Worm (Caenorhabditis elegans) whole organism, midembryonic: ENCODE data around the gene ima-3.

Experiments used
- T22C8.4 ChIP-seq: fragments of 200-800 bp; sonication (Bioruptor generic); IDR thresholded peaks from 2 replicates; pipeline ENCODE4 v1.3.6; 2022; ENCODE audit warnings: missing genetic modification characterization, missing compliant biosample characterization
- cog-1 ChIP-seq: sonication (generic microtip); optimal IDR thresholded peaks from 2 replicates; lab custom pipeline; 2016; ENCODE audit warnings: missing genetic modification characterization, missing compliant biosample characterization
- flt-1 ChIP-seq: fragments of 200-800 bp; sonication (Bioruptor generic); IDR thresholded peaks from 2 replicates; pipeline ENCODE4 v1.3.6; 2022; ENCODE audit warnings: missing genetic modification characterization, missing compliant biosample characterization
- klf-2 ChIP-seq: fragments of 200-800 bp; sonication (Bioruptor generic); conservative IDR thresholded peaks from 2 replicates; pipeline ENCODE4 v1.3.6; 2022; ENCODE audit warnings: missing genetic modification reagents, missing genetic modification characterization, missing compliant biosample characterization
- med-1 ChIP-seq: sonication (generic microtip); optimal IDR thresholded peaks from 2 replicates; lab custom pipeline; 2017; ENCODE audit warnings: missing genetic modification characterization, mild to moderate bottlenecking, missing compliant biosample characterization, antibody characterized with exemption, missing genetic modification reagents; ENCODE audit not compliant: insufficient read depth
- ref-1 ChIP-seq: fragments of 200-800 bp; sonication (Bioruptor generic); conservative IDR thresholded peaks from 2 replicates; pipeline ENCODE4 v1.3.6; 2022; ENCODE audit warnings: missing genetic modification reagents, missing genetic modification characterization, missing compliant biosample characterization
- tab-1 ChIP-seq: fragments of 200-800 bp; sonication (Bioruptor generic); IDR thresholded peaks from 2 replicates; pipeline ENCODE4 v1.3.6; 2022; ENCODE audit warnings: missing genetic modification characterization, missing compliant biosample characterization
- ztf-23 ChIP-seq: fragments of 200-800 bp; sonication (Bioruptor generic); IDR thresholded peaks from 2 replicates; pipeline ENCODE4 v1.3.6; 2022; ENCODE audit warnings: missing genetic modification reagents, missing genetic modification characterization, missing compliant biosample characterization
- ztf-29 ChIP-seq: fragments of 200-800 bp; sonication (Bioruptor generic); IDR thresholded peaks from 2 replicates; pipeline ENCODE4 v1.3.6; 2022; ENCODE audit warnings: missing genetic modification reagents, missing genetic modification characterization, missing compliant biosample characterization

ima-3 gene

ce11 chrIV:7561614-7562142 lies at the start of gene ima-3:
ima-3 (minus strand) TSS chrIV:7561664.
- TF ChIP-seq tab-1 (GFP tag; lab: Robert Waterston, UW) (no peak), ztf-29 (GFP tag; lab: Robert Waterston, UW) (no peak), ztf-23 (GFP tag; lab: Robert Waterston, UW) (no peak)

DNA sequence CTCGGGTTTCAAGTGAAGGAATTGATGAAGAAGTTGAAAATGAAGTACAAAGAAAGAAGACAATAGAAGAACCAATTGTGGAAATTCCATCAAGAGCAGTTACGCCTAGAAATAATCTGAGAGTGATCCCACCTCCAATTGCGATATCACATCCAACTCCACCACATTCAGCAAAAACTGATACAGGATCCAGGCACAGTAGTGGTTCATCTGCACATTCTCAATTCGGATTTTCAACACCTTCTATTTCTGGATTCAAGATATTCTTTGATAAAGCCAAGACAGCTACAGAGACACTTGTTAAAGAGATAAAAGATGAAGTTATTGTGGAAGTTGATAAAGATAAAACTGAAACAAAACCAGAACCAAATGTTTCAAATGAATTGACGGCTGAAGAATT lies 46.6 kb upstream of the ima-3 start:
- TF ChIP-seq klf-2 (GFP tag; lab: Robert Waterston, UW) (no peak), tab-1 (GFP tag; lab: Robert Waterston, UW) (no peak), ztf-23 (GFP tag; lab: Robert Waterston, UW) (no peak)

- TF ChIP-seq ztf-29 (GFP tag; lab: Robert Waterston, UW) (no peak), ztf-23 (GFP tag; lab: Robert Waterston, UW) (no peak), T22C8.4 (GFP tag; lab: Robert Waterston, UW) (no peak), tab-1 (GFP tag; lab: Robert Waterston, UW) (no peak), med-1 (no peak), cog-1 (no peak), klf-2 (GFP tag; lab: Robert Waterston, UW) (no peak), flt-1 (no peak), ref-1 (GFP tag; lab: Robert Waterston, UW) (no peak)
These were observed 43.9 kb upstream of the ima-3 start for ce11 chrIV:7605413-7605812.

DNA sequence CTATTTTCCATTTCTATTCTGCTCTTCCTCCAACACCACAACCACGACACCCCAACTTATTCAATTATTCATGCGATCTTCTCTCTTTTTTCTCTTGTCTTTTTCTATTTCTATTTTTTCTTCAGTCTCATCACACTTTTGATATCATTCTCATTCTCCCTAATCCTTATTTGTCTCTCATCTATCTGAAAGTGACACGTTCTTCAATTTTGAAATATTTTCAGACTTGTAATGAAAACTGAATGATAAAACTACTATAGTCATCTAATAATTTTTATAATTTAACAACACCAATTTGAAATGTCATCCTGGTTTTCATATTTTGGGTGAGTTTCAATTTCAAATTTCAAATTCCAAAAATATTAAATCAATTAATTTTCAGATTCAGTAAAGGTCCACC lies 27.2 kb upstream of the ima-3 start, which contains the start of gene cla-1:
TSS of gene cla-1 (plus strand) at position 301 of the 400 bp plus-strand sequence.
- no peak for TF ChIP-seq flt-1
- no peak for TF ChIP-seq tab-1 (GFP tag; lab: Robert Waterston, UW)
- no peak for TF ChIP-seq cog-1
- TF ChIP-seq med-1, result no peak
- TF ChIP-seq ztf-23 (GFP tag; lab: Robert Waterston, UW), result no peak
- no peak for TF ChIP-seq ztf-29 (GFP tag; lab: Robert Waterston, UW)
- TF ChIP-seq T22C8.4 (GFP tag; lab: Robert Waterston, UW), result no peak
- TF ChIP-seq ref-1 (GFP tag; lab: Robert Waterston, UW), result no peak
- no peak for TF ChIP-seq klf-2 (GFP tag; lab: Robert Waterston, UW)

- TF ChIP-seq flt-1 (no peak), ztf-29 (GFP tag; lab: Robert Waterston, UW) (no peak), ztf-23 (GFP tag; lab: Robert Waterston, UW) (no peak), ref-1 (GFP tag; lab: Robert Waterston, UW) (no peak), tab-1 (GFP tag; lab: Robert Waterston, UW) (no peak), klf-2 (GFP tag; lab: Robert Waterston, UW) (no peak), cog-1 (no peak), med-1 (no peak), T22C8.4 (GFP tag; lab: Robert Waterston, UW) (no peak)
These were observed 25.5 kb upstream of the ima-3 start for ce11 chrIV:7586972-7587371.

DNA sequence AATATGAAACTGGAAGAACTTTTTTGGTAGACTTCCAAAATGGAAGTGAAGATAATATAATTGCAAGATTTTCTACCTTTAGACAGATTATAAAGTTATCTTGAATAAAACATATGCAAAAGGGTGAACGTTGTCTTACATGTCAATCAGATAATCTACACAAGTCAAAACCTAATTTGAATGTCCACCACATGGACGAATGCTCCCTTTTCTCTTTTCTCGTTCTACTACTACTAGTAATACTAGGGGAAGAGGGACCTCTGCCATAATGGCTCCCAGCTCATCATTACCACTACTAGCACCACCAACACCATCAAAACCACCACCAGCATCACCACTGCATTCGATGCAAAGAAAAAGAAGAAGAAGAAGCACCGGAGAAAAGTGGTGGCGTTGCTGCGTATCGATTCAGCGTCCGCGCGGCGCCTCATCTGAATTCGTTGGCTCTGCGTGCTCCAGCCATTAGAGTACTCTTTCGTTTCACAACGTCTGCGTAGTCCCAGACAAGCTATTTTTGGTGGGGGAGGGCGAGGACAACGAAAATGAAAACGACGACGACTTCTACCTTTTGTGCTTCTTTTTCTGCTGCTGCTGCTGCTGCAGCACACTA lies 23.9 kb upstream of the ima-3 start:
- TF ChIP-seq ztf-23 (GFP tag; lab: Robert Waterston, UW) (no peak), cog-1 (no peak), T22C8.4 (GFP tag; lab: Robert Waterston, UW) (no peak), ref-1 (GFP tag; lab: Robert Waterston, UW) (no peak), klf-2 (GFP tag; lab: Robert Waterston, UW) (no peak), ztf-29 (GFP tag; lab: Robert Waterston, UW) (no peak), flt-1 (no peak), tab-1 (GFP tag; lab: Robert Waterston, UW) (no peak), med-1 (no peak)

DNA sequence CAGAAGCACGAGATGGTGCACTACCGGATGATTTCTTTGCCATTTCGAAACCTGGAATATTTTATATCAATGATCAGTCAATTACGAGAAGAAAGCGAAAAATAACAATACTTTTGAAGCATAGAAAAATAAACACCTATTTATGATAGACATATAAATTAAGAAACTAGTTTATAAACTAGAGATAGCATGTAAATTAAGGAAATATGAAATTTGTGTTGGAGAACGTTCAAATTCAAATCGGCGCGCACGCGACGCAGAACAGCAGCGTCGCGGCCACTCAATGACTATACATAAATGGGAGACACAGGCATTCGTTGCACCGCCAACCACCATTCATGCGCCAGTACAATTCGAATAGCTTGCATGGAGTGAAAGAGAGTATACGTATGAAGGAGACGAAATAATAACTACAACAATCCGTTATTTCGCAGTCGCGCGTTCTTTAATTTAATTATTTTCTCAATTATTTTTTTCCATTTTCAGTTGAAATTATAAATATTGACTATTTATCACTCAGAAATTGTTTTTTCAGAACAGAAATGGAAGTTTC lies 18.7 kb upstream of the ima-3 start, which contains the start of the genes cec-5 and nol-10:
TSS of gene cec-5 (minus strand) at position 51 of the 553 bp plus-strand sequence.
TSS of gene nol-10 (plus strand) at position 536 of the 553 bp plus-strand sequence.
- TF ChIP-seq tab-1 (GFP tag; lab: Robert Waterston, UW) (no peak), ztf-29 (GFP tag; lab: Robert Waterston, UW) (no peak), cog-1 (peak; percentile 70), flt-1 (peak; percentile 45; the same call in 1 of the 2 replicates)

- TF ChIP-seq tab-1 (GFP tag; lab: Robert Waterston, UW) (no peak), ref-1 (GFP tag; lab: Robert Waterston, UW) (no peak), ztf-23 (GFP tag; lab: Robert Waterston, UW) (no peak), flt-1 (no peak)
These were observed 16.8 kb upstream of the ima-3 start, which contains the start of gene F32E10.5 for ce11 chrIV:7578281-7578680. F32E10.5 (minus strand) TSS chrIV:7578381.

DNA sequence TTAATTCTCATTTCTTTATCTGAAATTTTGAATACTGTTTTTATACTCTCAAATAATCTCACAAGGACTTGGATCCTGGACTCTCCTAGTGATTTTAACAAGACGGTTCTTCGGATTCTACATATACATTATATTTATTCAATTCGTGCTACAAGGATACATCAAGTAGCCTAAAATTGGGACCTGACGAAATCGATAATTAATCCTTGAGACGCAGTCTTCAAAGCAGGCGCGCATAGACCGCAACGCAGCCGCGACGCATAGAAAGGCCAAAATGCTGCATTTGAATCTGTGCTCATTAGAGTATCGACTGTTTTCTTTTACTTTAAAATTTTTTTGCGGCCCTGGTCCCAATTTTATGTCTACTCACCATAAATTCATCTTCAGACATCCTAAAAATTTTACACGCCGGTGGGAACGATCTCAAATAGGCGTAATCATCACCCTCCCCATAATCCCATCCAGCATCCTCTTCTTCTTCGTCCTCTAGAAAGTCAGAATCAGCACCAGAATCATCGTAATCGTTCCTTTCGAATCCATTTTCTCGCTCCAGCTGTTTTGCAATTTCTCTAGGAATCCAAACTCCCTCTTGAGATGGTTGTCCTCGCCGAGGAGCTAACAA lies 13.8 kb upstream of the ima-3 start, which contains the start of gene cec-4:
TSS of gene cec-4 (plus strand) at position 572 of the 622 bp plus-strand sequence.
- TF ChIP-seq T22C8.4 (GFP tag; lab: Robert Waterston, UW) (0 out of 2 replicates have a peak, but pooled peaks have one; percentile 8), klf-2 (GFP tag; lab: Robert Waterston, UW) (no peak)

DNA sequence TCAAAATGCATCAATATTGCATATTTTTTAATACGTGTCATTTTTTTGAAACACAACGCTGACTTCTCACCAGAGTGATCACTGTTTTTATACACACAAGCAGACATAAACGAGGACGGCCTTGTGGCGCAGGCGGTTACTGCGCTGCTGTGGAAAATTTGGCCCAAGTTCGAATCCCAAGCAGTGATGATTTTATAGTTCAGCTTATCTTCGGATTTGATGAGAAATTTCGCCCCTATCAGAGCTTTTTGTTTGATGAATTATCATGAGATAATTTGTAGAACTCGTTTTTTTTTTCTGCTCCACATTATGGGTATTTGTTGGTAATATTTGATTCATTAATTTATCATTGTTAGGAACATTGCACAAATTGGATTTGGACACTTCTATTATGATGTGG lies 12.5 kb upstream of the ima-3 start:
- peak; percentile 97 for TF ChIP-seq tab-1 (GFP tag; lab: Robert Waterston, UW)
- peak; percentile 89 for TF ChIP-seq cog-1
- peak; percentile 94 for TF ChIP-seq klf-2 (GFP tag; lab: Robert Waterston, UW)
- TF ChIP-seq med-1, result peak; percentile 89
- peak; percentile 92 for TF ChIP-seq ref-1 (GFP tag; lab: Robert Waterston, UW)
- peak; percentile 94 for TF ChIP-seq T22C8.4 (GFP tag; lab: Robert Waterston, UW)
- peak; percentile 97 for TF ChIP-seq ztf-29 (GFP tag; lab: Robert Waterston, UW)
- peak; percentile 96 for TF ChIP-seq ztf-23 (GFP tag; lab: Robert Waterston, UW)
- peak; percentile 97 for TF ChIP-seq flt-1
